Fruit fly (Drosophila melanogaster) whole organism, prepupa: ENCODE results near the gene eIF4H2.

Experiments
- Blimp-1 ChIP-seq: fragments of 200-800 bp; sonication (Bioruptor generic); optimal IDR thresholded peaks from 3 replicates; lab custom pipeline; 2017; ENCODE audit warnings: missing biosample characterization, missing genetic modification characterization, mild to moderate bottlenecking, moderate library complexity, missing genetic modification reagents
- CG11902 ChIP-seq: fragments of 200-800 bp; sonication (Bioruptor generic); optimal IDR thresholded peaks from 3 replicates; lab custom pipeline; 2016; ENCODE audit warnings: missing biosample characterization, missing genetic modification characterization
- CG1621 ChIP-seq: fragments of 200-800 bp; sonication (Bioruptor generic); optimal IDR thresholded peaks from 3 replicates; lab custom pipeline; 2018; ENCODE audit warnings: missing biosample characterization, mild to moderate bottlenecking, missing genetic modification characterization
- CG6792 ChIP-seq: fragments of 200-800 bp; sonication (Bioruptor generic); optimal IDR thresholded peaks from 3 replicates; lab custom pipeline; 2016; ENCODE audit warnings: missing biosample characterization, missing genetic modification characterization
- Gug ChIP-seq: fragments of 200-800 bp; sonication (Bioruptor generic); IDR thresholded peaks from 2 replicates; pipeline ENCODE4 v1.3.6; 2022; ENCODE audit warnings: missing biosample characterization, missing genetic modification characterization
- Lpt ChIP-seq: fragments of 200-800 bp; sonication (Bioruptor generic); optimal IDR thresholded peaks from 3 replicates; lab custom pipeline; 2016; ENCODE audit warnings: missing biosample characterization, missing genetic modification characterization
- lz ChIP-seq: fragments of 200-800 bp; sonication (Bioruptor generic); optimal IDR thresholded peaks from 3 replicates; lab custom pipeline; 2016; ENCODE audit warnings: missing biosample characterization, missing genetic modification characterization

dm6 chr3R:30710442-30710841 is 15.4 kb upstream of the eIF4H2 start:
- TF ChIP-seq CG6792 (GFP tag; lab: Kevin White, UChicago) (no peak), Gug (no peak), lz (GFP tag; lab: Kevin White, UChicago) (no peak), CG11902 (GFP tag; lab: Kevin White, UChicago) (no peak), Blimp-1 (GFP tag; lab: Kevin White, UChicago) (no peak), CG1621 (no peak), Lpt (GFP tag; lab: Kevin White, UChicago) (no peak)
